Worm (Caenorhabditis elegans): ENCODE results near the gene rol-6.

DNA sequence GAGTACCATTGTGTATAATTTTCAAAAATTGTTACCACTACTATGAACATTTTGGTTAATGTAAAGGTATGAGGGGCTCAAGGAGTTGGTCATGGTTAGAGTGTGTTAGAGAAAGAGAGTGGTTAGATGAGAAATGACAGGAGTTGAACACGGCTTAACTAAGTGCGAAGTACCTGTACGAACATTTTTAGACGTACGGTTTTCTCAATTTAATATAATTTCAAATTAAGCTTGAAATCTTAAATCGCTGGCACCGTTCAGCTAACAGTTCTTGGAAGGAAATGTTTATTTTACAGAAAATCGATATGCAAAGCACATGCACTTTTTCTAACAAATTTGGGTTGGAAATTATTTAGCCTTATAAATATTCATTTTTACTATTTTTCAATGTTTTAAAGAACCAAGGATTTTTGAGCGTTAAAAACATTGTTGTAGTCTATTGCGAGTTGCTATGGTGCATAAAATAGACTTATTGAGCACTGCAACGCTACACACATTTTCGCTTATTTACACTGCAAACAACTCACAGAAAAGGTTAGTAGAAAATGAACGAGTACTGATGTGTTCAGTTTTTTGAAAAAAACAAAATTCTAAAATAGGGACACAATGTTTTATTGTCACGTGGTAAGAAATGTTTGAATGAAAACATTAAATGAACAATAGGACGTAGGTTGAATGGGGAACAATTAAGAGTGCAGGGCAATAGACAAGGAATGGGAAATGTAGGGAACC lies 31.1 kb upstream of the rol-6 start, which contains the start of gene sphk-1:
- TF ChIP-seq aly-2 (tag; optimal IDR thresholded peaks at IDR 0.05), result no peak
- no peak for TF ChIP-seq lin-39 (tag; optimal IDR thresholded peaks at IDR 0.05)

Data from whole organism, L2 larva.